Fruit fly (Drosophila melanogaster) whole organism: ENCODE results near the gene CG8565.

Source experiments
- pan ChIP-seq: fragments of >200 bp; optimal IDR thresholded peaks from 2 replicates; lab custom pipeline; 2017
- usp ChIP-seq: fragments of >200 bp; optimal IDR thresholded peaks from 2 replicates; lab custom pipeline; 2017; ENCODE audit warnings: missing biosample characterization, missing genetic modification characterization, mixed read lengths

- TF ChIP-seq usp = no peak
- TF ChIP-seq pan (lab: Kevin White, UChicago) = no peak
Observed at dm6 chrX:15807915-15808314, 29.7 kb upstream of the CG8565 start.
